In genomic region chrIV:11154425-11155114, ce11 we compare ENCODE assay signal across 3 worm cellular contexts.
A peak's percentile ranks its signal among the peaks of the same experiment; 100 is the strongest.
TF ChIP-seq lines count a peak whose summit lies in the region.

TSS of gene C08F8.3 (plus strand) at chrIV:11155044.

TF ChIP-seq in whole organism, L3 larva, 47 proteins besides CTCF, POLR2A, EP300 and RAD21:
- peak; percentile 67 for TF ChIP-seq nfya-1 (tag; optimal IDR thresholded peaks at IDR 0.05; lab: Kevin White, UChicago; ENCODE audit: insufficient read depth)

TF ChIP-seq in whole organism, late embryonic, 69 proteins besides CTCF, POLR2A, EP300 and RAD21:
- TF ChIP-seq nfya-1 (tag; optimal IDR thresholded peaks at IDR 0.05; lab: Kevin White, UChicago) = peak; percentile 37

TF ChIP-seq in whole organism, young adult, 124 proteins besides CTCF, POLR2A, EP300 and RAD21:
- TF ChIP-seq D2030.7 (GFP tag; IDR thresholded peaks at IDR 0.05; lab: Robert Waterston, UW) = peak; percentile 90
- peak; percentile 81; the same call in 1 of the 2 replicates for TF ChIP-seq hsf-1 (GFP tag; IDR thresholded peaks at IDR 0.05; lab: Robert Waterston, UW)
- peak; percentile 89 for TF ChIP-seq lsl-1 (GFP tag; optimal IDR thresholded peaks at IDR 0.05; lab: Kevin White, UChicago)
- peak; percentile 50 for TF ChIP-seq F49E8.2 (tag; optimal IDR thresholded peaks at IDR 0.05; lab: Kevin White, UChicago; ENCODE audit: insufficient read depth)
- peak; percentile 71 for TF ChIP-seq dpl-1 (GFP tag; optimal IDR thresholded peaks at IDR 0.05; lab: Kevin White, UChicago)
- peak; percentile 23 for TF ChIP-seq lin-54 (GFP tag; optimal IDR thresholded peaks at IDR 0.05; lab: Kevin White, UChicago)
- TF ChIP-seq nfya-2 (GFP tag; IDR thresholded peaks at IDR 0.05; lab: Robert Waterston, UW) = 0 out of 2 replicates have a peak, but pooled peaks have one; percentile 90
- peak; percentile 95 for TF ChIP-seq efl-1 (GFP tag; optimal IDR thresholded peaks at IDR 0.05; lab: Kevin White, UChicago)
- TF ChIP-seq xnd-1 (tag; optimal IDR thresholded peaks at IDR 0.05; lab: Kevin White, UChicago) = peak; percentile 78
- peak; percentile 92 for TF ChIP-seq madf-8 (GFP tag; conservative IDR thresholded peaks at IDR 0.05; lab: Robert Waterston, UW)
- TF ChIP-seq hmg-1.2 (GFP tag; IDR thresholded peaks at IDR 0.05; lab: Robert Waterston, UW) = peak; percentile 49
- peak; percentile 76 for TF ChIP-seq F33H1.4 (GFP tag; IDR thresholded peaks at IDR 0.05; lab: Robert Waterston, UW)
- peak; percentile 31 for TF ChIP-seq unc-130 (GFP tag; optimal IDR thresholded peaks at IDR 0.05; lab: Kevin White, UChicago)
- peak; percentile 44; the same call in 1 of the 2 replicates for TF ChIP-seq dox-1 (GFP tag; IDR thresholded peaks at IDR 0.05; lab: Robert Waterston, UW)
- 0 out of 2 replicates have a peak, but pooled peaks have one; percentile 23 for TF ChIP-seq ceh-100 (GFP tag; IDR thresholded peaks at IDR 0.05; lab: Robert Waterston, UW)
- TF ChIP-seq snpc-3.4 (tag; optimal IDR thresholded peaks at IDR 0.05; lab: Kevin White, UChicago) = peak; percentile 77
- TF ChIP-seq ceh-91 (GFP tag; IDR thresholded peaks at IDR 0.05; lab: Robert Waterston, UW) = peak; percentile 85
- TF ChIP-seq nfyb-1 (GFP tag; IDR thresholded peaks at IDR 0.05; lab: Robert Waterston, UW) = peak; percentile 93
- peak; percentile 95 for TF ChIP-seq madf-6 (GFP tag; IDR thresholded peaks at IDR 0.05; lab: Robert Waterston, UW)
